Fruit fly (Drosophila melanogaster): ENCODE data around the gene p38a.

p38a gene

DNA sequence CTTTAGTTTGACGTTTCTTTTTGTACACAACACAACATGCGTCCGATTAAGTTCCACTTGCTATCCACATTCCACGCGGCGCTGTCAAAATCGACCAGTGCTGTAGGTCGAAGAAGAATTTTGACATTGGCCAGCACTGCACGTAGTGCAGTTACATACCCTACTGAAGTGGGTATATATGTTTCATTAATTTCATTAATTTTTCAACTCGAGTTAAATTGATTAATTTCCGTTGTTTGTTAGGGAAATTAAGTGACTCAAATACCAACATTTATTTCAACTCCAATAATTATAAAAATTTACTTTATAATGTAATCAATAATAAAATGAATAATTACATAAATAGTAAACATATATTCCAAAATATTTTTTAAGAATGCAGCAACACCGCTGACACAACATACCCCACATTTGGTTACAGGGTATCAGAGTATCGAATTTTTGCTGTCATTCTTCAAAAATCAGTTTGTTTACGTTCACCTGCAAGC lies 43.2 kb downstream of the p38a start, which contains the start of the genes eIF4EHP and CG18428 (continued):
- TF ChIP-seq repo (GFP tag; optimal IDR thresholded peaks at IDR 0.05) (peak; percentile 51), pzg (GFP tag; optimal IDR thresholded peaks at IDR 0.05) (peak; percentile 74), CG10321 (GFP tag; IDR thresholded peaks at IDR 0.05) (0 out of 2 replicates have a peak, but pooled peaks have one; percentile 87), Vsx1 (GFP tag; optimal IDR thresholded peaks at IDR 0.05) (peak; percentile 94), CG15514 (GFP tag; optimal IDR thresholded peaks at IDR 0.05) (peak; percentile 95), CG4424 (GFP tag; optimal IDR thresholded peaks at IDR 0.05) (peak; percentile 98), danr (GFP tag; IDR thresholded peaks at IDR 0.05) (no peak), peb (GFP tag; IDR thresholded peaks at IDR 0.05) (no peak; the same call in none of the 2 replicates), Spps (tag; optimal IDR thresholded peaks at IDR 0.05) (peak; percentile 99), CG12942 (GFP tag; optimal IDR thresholded peaks at IDR 0.05) (peak; percentile 99), caup (GFP tag; optimal IDR thresholded peaks at IDR 0.05; ENCODE audit: severe bottlenecking) (peak; percentile 99), CG32767 (GFP tag; IDR thresholded peaks at IDR 0.05) (no peak), lab (GFP tag; optimal IDR thresholded peaks at IDR 0.05) (peak; percentile 100), CG3995 (GFP tag; optimal IDR thresholded peaks at IDR 0.05) (peak; percentile 74), zen (tag; optimal IDR thresholded peaks at IDR 0.05) (peak; percentile 99), fd102C (GFP tag; optimal IDR thresholded peaks at IDR 0.05) (peak; percentile 91), Ravus (GFP tag; IDR thresholded peaks at IDR 0.05) (no peak; the same call in none of the 2 replicates), oc (tag; optimal IDR thresholded peaks at IDR 0.05) (peak; percentile 99), CG17186 (GFP tag; optimal IDR thresholded peaks at IDR 0.05) (peak; percentile 90), CG2120 (GFP tag; optimal IDR thresholded peaks at IDR 0.05) (peak; percentile 98), tgo (GFP tag; IDR thresholded peaks at IDR 0.05) (no peak), chm (GFP tag; IDR thresholded peaks at IDR 0.05) (peak; percentile 97; the same call in 1 of the 2 replicates), CG10274 (GFP tag; optimal IDR thresholded peaks at IDR 0.05) (peak; percentile 94), z (GFP tag; IDR thresholded peaks at IDR 0.05) (no peak), tll (GFP tag; optimal IDR thresholded peaks at IDR 0.05) (peak in 1 of 2 experiments; percentile 55), Side (GFP tag; optimal IDR thresholded peaks at IDR 0.05) (peak; percentile 68), cas (GFP tag; IDR thresholded peaks at IDR 0.05) (no peak), CG4730 (GFP tag; IDR thresholded peaks at IDR 0.05) (no peak), ac (GFP tag; optimal IDR thresholded peaks at IDR 0.05) (peak; percentile 96), sug (tag; optimal IDR thresholded peaks at IDR 0.05) (peak; percentile 99), BEAF-32 (GFP tag; optimal IDR thresholded peaks at IDR 0.05) (peak; percentile 35), CG32532 (GFP tag; IDR thresholded peaks at IDR 0.05) (no peak), CG14667 (GFP tag; IDR thresholded peaks at IDR 0.05) (no peak), CG1603 (tag; optimal IDR thresholded peaks at IDR 0.05) (peak; percentile 62), mirr (GFP tag; optimal IDR thresholded peaks at IDR 0.05) (peak; percentile 98), sisA (GFP tag; IDR thresholded peaks at IDR 0.05) (no peak), TFAM (GFP tag; optimal IDR thresholded peaks at IDR 0.05) (peak; percentile 87), Ets97D (GFP tag; optimal IDR thresholded peaks at IDR 0.05) (peak; percentile 84), Dll (GFP tag; IDR thresholded peaks at IDR 0.05; ENCODE audit: partially characterized antibody) (no peak), CG14050 (GFP tag; IDR thresholded peaks at IDR 0.05) (no peak), tup (GFP tag; optimal IDR thresholded peaks at IDR 0.05) (peak; percentile 93), ind (GFP tag; optimal IDR thresholded peaks at IDR 0.05) (peak; percentile 99), CG14014 (GFP tag; IDR thresholded peaks at IDR 0.05) (no peak), sr (GFP tag; IDR thresholded peaks at IDR 0.05) (peak; percentile 82; the same call in 2 of the 3 replicates), CG4820 (GFP tag; optimal IDR thresholded peaks at IDR 0.05) (peak; percentile 96), CG12236 (GFP tag; optimal IDR thresholded peaks at IDR 0.05) (peak; percentile 45), Dad (GFP tag; optimal IDR thresholded peaks at IDR 0.05) (peak; percentile 81), nau (GFP tag; optimal IDR thresholded peaks at IDR 0.05) (peak; percentile 96), Gsc (GFP tag; IDR thresholded peaks at IDR 0.05) (no peak), CG11723 (GFP tag; optimal IDR thresholded peaks at IDR 0.05) (peak; percentile 99), h (optimal IDR thresholded peaks at IDR 0.05) (no peak)
